Worm (Caenorhabditis elegans): ENCODE data around the gene ugt-41.

ce11 chrV:7209001-7209400, 45.6 kb upstream of the ugt-41 start:
- no peak for TF ChIP-seq scrt-1 (GFP tag; IDR thresholded peaks at IDR 0.05)
- TF ChIP-seq ama-1 (optimal IDR thresholded peaks at IDR 0.05), result no peak
- TF ChIP-seq ets-7 (tag; optimal IDR thresholded peaks at IDR 0.05), result no peak
- TF ChIP-seq aly-1 (tag; optimal IDR thresholded peaks at IDR 0.05), result no peak
- TF ChIP-seq tbx-37 (GFP tag; conservative IDR thresholded peaks at IDR 0.05), result no peak
